Worm (Caenorhabditis elegans) whole organism, mixed stage, embryonic: ENCODE data around the gene acl-6.

Source experiments
- ces-1 ChIP-seq: fragments of 150-350 bp; optimal IDR thresholded peaks from 2 replicates; lab custom pipeline; 2014; ENCODE audit warnings: missing biosample characterization, missing genetic modification reagents, missing genetic modification characterization
- drap-1 ChIP-seq: fragments of 200-800 bp; sonication (Bioruptor generic); optimal IDR thresholded peaks from 3 replicates; lab custom pipeline; 2018; ENCODE audit warnings: mild to moderate bottlenecking, missing genetic modification characterization, missing compliant biosample characterization
- elt-1 ChIP-seq: sonication (generic microtip); optimal IDR thresholded peaks from 2 replicates; lab custom pipeline; 2017; ENCODE audit warnings: missing genetic modification characterization, mild to moderate bottlenecking, missing compliant biosample characterization, antibody characterized with exemption, moderate library complexity, borderline replicate concordance; ENCODE audit not compliant: insufficient read depth
- ham-2 ChIP-seq: fragments of 200-800 bp; sonication (Bioruptor generic); optimal IDR thresholded peaks from 2 replicates; lab custom pipeline; 2018; ENCODE audit warnings: mild to moderate bottlenecking, missing genetic modification characterization, missing compliant biosample characterization
- lin-32 ChIP-seq: fragments of 200-800 bp; sonication (Bioruptor generic); optimal IDR thresholded peaks from 2 replicates; lab custom pipeline; 2018; ENCODE audit warnings: mild to moderate bottlenecking, missing genetic modification characterization, missing compliant biosample characterization
- mab-5 ChIP-seq: fragments of 150-350 bp; optimal IDR thresholded peaks from 2 replicates; lab custom pipeline; 2014; ENCODE audit warnings: missing biosample characterization, missing genetic modification characterization
- mep-1 ChIP-seq: fragments of 150-350 bp; optimal IDR thresholded peaks from 2 replicates; lab custom pipeline; 2017; ENCODE audit warnings: missing biosample characterization, missing genetic modification reagents, missing genetic modification characterization, inconsistent platforms
- nhr-12 ChIP-seq: fragments of 150-350 bp; optimal IDR thresholded peaks from 2 replicates; lab custom pipeline; 2014; ENCODE audit warnings: missing biosample characterization, missing genetic modification characterization
- nhr-76 ChIP-seq: sonication (generic microtip); optimal IDR thresholded peaks from 2 replicates; lab custom pipeline; 2017; ENCODE audit warnings: missing biosample characterization, missing genetic modification characterization
- snpc-4 ChIP-seq: fragments of 150-350 bp; optimal IDR thresholded peaks from 2 replicates; lab custom pipeline; 2014; ENCODE audit warnings: missing biosample characterization, missing genetic modification characterization
- sptf-1 ChIP-seq: sonication (generic microtip); optimal IDR thresholded peaks from 2 replicates; lab custom pipeline; 2017; ENCODE audit warnings: mild to moderate bottlenecking, missing genetic modification characterization, moderate library complexity, missing compliant biosample characterization
- unc-39 ChIP-seq: fragments of 150-350 bp; optimal IDR thresholded peaks from 2 replicates; lab custom pipeline; 2014; ENCODE audit warnings: missing biosample characterization, missing genetic modification characterization
- unc-62 ChIP-seq: fragments of 150-350 bp; optimal IDR thresholded peaks from 2 replicates; lab custom pipeline; 2014; ENCODE audit warnings: missing biosample characterization, missing genetic modification reagents, missing genetic modification characterization
- ztf-11 ChIP-seq: fragments of 150-350 bp; optimal IDR thresholded peaks from 2 replicates; lab custom pipeline; 2014; ENCODE audit warnings: missing biosample characterization, missing genetic modification characterization

DNA sequence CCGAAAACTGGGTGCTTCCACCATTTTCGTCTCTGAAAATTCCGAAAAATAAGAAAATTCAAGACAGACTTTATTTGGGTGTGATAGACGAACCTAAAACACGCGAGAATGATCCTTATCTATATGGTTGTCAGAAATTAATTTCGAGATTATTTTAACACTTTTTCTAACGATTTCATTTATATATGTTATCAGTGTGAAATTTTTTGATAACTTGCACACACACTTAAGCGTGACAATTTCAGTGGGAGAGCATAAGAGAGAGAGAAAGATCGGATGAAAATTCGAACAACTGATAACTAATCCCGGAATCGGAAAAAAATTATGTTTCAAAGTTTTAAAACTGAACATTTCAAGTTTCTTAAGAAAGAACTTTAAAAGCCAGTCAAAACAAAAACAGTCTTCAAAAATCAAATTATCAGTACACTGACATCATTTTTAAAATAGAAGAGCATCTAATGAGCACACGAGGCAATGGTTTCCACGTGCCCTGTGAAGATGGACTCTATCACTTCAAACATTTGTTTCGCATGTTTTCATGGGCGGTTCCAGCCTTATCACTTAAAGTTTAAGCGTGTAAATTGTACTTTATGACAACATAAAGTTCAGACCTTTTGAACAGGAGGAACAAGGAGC, 40.1 kb upstream of the acl-6 start, which contains the start of gene C35A11.4:
- TF ChIP-seq nhr-76 (tag; lab: Kevin White, UChicago) (no peak), drap-1 (no peak), ham-2 (GFP tag; lab: Kevin White, UChicago) (no peak), lin-32 (GFP tag; lab: Kevin White, UChicago) (no peak), mab-5 (tag; lab: Kevin White, UChicago) (no peak), unc-39 (no peak), unc-62 (GFP tag; lab: Kevin White, UChicago) (no peak), elt-1 (tag; lab: Kevin White, UChicago) (no peak), mep-1 (tag; lab: Kevin White, UChicago) (no peak), sptf-1 (tag; lab: Kevin White, UChicago) (no peak), ces-1 (GFP tag; lab: Kevin White, UChicago) (no peak), ztf-11 (tag; lab: Kevin White, UChicago) (no peak), snpc-4 (tag; lab: Kevin White, UChicago) (no peak), nhr-12 (no peak)
